Worm (Caenorhabditis elegans) whole organism, late embryonic: ENCODE measurements around the gene C07E3.4.

ENCODE experiments used
- C38D4.7 ChIP-seq: fragments of 200-800 bp; sonication (Bioruptor generic); optimal IDR thresholded peaks from 2 replicates; lab custom pipeline; 2018; ENCODE audit warnings: mild to moderate bottlenecking, missing genetic modification characterization, moderate library complexity, missing compliant biosample characterization
- F13H6.1 ChIP-seq: sonication (generic microtip); optimal IDR thresholded peaks from 2 replicates; lab custom pipeline; 2016; ENCODE audit warnings: missing genetic modification characterization, missing compliant biosample characterization
- T23F11.4 ChIP-seq: fragments of 200-800 bp; sonication (Bioruptor generic); optimal IDR thresholded peaks from 2 replicates; lab custom pipeline; 2018; ENCODE audit warnings: mild to moderate bottlenecking, missing genetic modification characterization, missing compliant biosample characterization
- Y22D7AL.16 ChIP-seq: sonication (generic microtip); optimal IDR thresholded peaks from 2 replicates; lab custom pipeline; 2016; ENCODE audit warnings: missing genetic modification characterization, missing compliant biosample characterization
- ahr-1 ChIP-seq: sonication (generic microtip); optimal IDR thresholded peaks from 2 replicates; lab custom pipeline; 2016; ENCODE audit warnings: missing genetic modification characterization, missing compliant biosample characterization
- ama-1 ChIP-seq: fragments of 150-350 bp; optimal IDR thresholded peaks from 2 replicates; lab custom pipeline; 2014
- ceh-14 ChIP-seq: sonication (generic microtip); optimal IDR thresholded peaks from 2 replicates; lab custom pipeline; 2016; ENCODE audit warnings: missing genotype, missing genetic modification characterization, missing compliant biosample characterization
- ceh-2 ChIP-seq: sonication (generic microtip); optimal IDR thresholded peaks from 2 replicates; lab custom pipeline; 2016; ENCODE audit warnings: missing genotype, missing genetic modification characterization, missing compliant biosample characterization
- ceh-22 ChIP-seq: sonication (generic microtip); optimal IDR thresholded peaks from 2 replicates; lab custom pipeline; 2017; ENCODE audit warnings: missing biosample characterization, missing genetic modification characterization
- ceh-30 ChIP-seq: fragments of 150-350 bp; optimal IDR thresholded peaks from 2 replicates; lab custom pipeline; 2014; ENCODE audit warnings: missing biosample characterization, missing genetic modification characterization
- ceh-31 ChIP-seq: sonication (generic microtip); optimal IDR thresholded peaks from 2 replicates; lab custom pipeline; 2016; ENCODE audit warnings: missing genetic modification characterization, missing compliant biosample characterization
- ceh-45 ChIP-seq: fragments of 200-800 bp; sonication (Bioruptor generic); IDR thresholded peaks from 2 replicates; pipeline ENCODE4 v1.3.6; 2022; ENCODE audit warnings: missing genetic modification reagents, missing genetic modification characterization, missing compliant biosample characterization
- ceh-48 ChIP-seq: sonication (generic microtip); optimal IDR thresholded peaks from 2 replicates; lab custom pipeline; 2016; ENCODE audit warnings: missing genetic modification characterization, inconsistent platforms, missing compliant biosample characterization
- che-1 ChIP-seq: sonication (generic microtip); optimal IDR thresholded peaks from 2 replicates; lab custom pipeline; 2016; ENCODE audit warnings: mild to moderate bottlenecking, missing genetic modification characterization, missing compliant biosample characterization
- dve-1 ChIP-seq: sonication (generic microtip); optimal IDR thresholded peaks from 2 replicates; lab custom pipeline; 2017; ENCODE audit warnings: antibody characterized with exemption, mild to moderate bottlenecking, missing genetic modification characterization, missing compliant biosample characterization
- elt-2 ChIP-seq: sonication (generic microtip); optimal IDR thresholded peaks from 2 replicates; lab custom pipeline; 2016; ENCODE audit warnings: missing genetic modification reagents, missing genetic modification characterization, missing compliant biosample characterization
- eyg-1 ChIP-seq: sonication (generic microtip); optimal IDR thresholded peaks from 2 replicates; lab custom pipeline; 2016; ENCODE audit warnings: missing genotype, missing genetic modification characterization, missing compliant biosample characterization
- fax-1 ChIP-seq: sonication (generic microtip); optimal IDR thresholded peaks from 2 replicates; lab custom pipeline; 2016; ENCODE audit warnings: missing genotype, missing genetic modification characterization, missing compliant biosample characterization
- fkh-10 ChIP-seq: fragments of 150-350 bp; optimal IDR thresholded peaks from 2 replicates; lab custom pipeline; 2014; ENCODE audit warnings: missing biosample characterization, missing genetic modification reagents, missing genetic modification characterization
- fkh-6 ChIP-seq: sonication (generic microtip); optimal IDR thresholded peaks from 2 replicates; lab custom pipeline; 2016; ENCODE audit warnings: missing genetic modification characterization, missing compliant biosample characterization
- hlh-15 ChIP-seq: sonication (generic microtip); optimal IDR thresholded peaks from 2 replicates; lab custom pipeline; 2016; ENCODE audit warnings: missing genetic modification characterization, missing compliant biosample characterization
- hlh-6 ChIP-seq: sonication (generic microtip); optimal IDR thresholded peaks from 2 replicates; lab custom pipeline; 2016; ENCODE audit warnings: missing genotype, missing genetic modification characterization, missing compliant biosample characterization
- hlh-8 ChIP-seq: sonication (generic microtip); optimal IDR thresholded peaks from 2 replicates; lab custom pipeline; 2016; ENCODE audit warnings: missing genotype, missing genetic modification characterization, missing compliant biosample characterization
- lim-6 ChIP-seq: sonication (generic microtip); optimal IDR thresholded peaks from 2 replicates; lab custom pipeline; 2016; ENCODE audit warnings: missing genetic modification characterization, missing compliant biosample characterization
- lin-11 ChIP-seq: fragments of 200-800 bp; sonication (Bioruptor generic); optimal IDR thresholded peaks from 2 replicates; lab custom pipeline; 2018; ENCODE audit warnings: mild to moderate bottlenecking, missing genetic modification characterization, missing compliant biosample characterization
- madf-2 ChIP-seq: sonication (generic microtip); optimal IDR thresholded peaks from 2 replicates; lab custom pipeline; 2017; ENCODE audit warnings: missing genetic modification characterization, missing compliant biosample characterization
- mec-3 ChIP-seq: sonication (generic microtip); optimal IDR thresholded peaks from 2 replicates; lab custom pipeline; 2016; ENCODE audit warnings: borderline replicate concordance, missing genetic modification characterization, missing compliant biosample characterization
- nhr-11 ChIP-seq: fragments of 150-350 bp; optimal IDR thresholded peaks from 2 replicates; lab custom pipeline; 2014; ENCODE audit warnings: missing biosample characterization, missing genetic modification characterization
- nhr-232 ChIP-seq: sonication (generic microtip); optimal IDR thresholded peaks from 2 replicates; lab custom pipeline; 2016; ENCODE audit warnings: missing genetic modification characterization, missing compliant biosample characterization
- npax-4 ChIP-seq: sonication (generic microtip); optimal IDR thresholded peaks from 2 replicates; lab custom pipeline; 2016; ENCODE audit warnings: missing genetic modification characterization, missing compliant biosample characterization
- odd-2 ChIP-seq: sonication (generic microtip); optimal IDR thresholded peaks from 2 replicates; lab custom pipeline; 2017; ENCODE audit warnings: antibody characterized with exemption, mild to moderate bottlenecking, missing genetic modification characterization, missing compliant biosample characterization
- pag-3 ChIP-seq: sonication (generic microtip); optimal IDR thresholded peaks from 2 replicates; lab custom pipeline; 2016; ENCODE audit warnings: missing compliant biosample characterization, missing genetic modification characterization, borderline replicate concordance
- pat-9 ChIP-seq: fragments of 200-800 bp; sonication (Bioruptor generic); optimal IDR thresholded peaks from 2 replicates; lab custom pipeline; 2018; ENCODE audit warnings: mild to moderate bottlenecking, missing genetic modification characterization, moderate library complexity, missing compliant biosample characterization
- pax-1 ChIP-seq: fragments of 150-350 bp; optimal IDR thresholded peaks from 2 replicates; lab custom pipeline; 2014; ENCODE audit warnings: missing biosample characterization, missing genetic modification characterization
- pha-4 ChIP-seq: fragments of 150-350 bp; optimal IDR thresholded peaks from 2 replicates; lab custom pipeline; 2018; ENCODE audit warnings: missing biosample characterization, missing genetic modification reagents, missing genetic modification characterization
- pqm-1 ChIP-seq: sonication (generic microtip); optimal IDR thresholded peaks from 2 replicates; lab custom pipeline; 2016; ENCODE audit warnings: missing genetic modification characterization, missing compliant biosample characterization
- rnt-1 ChIP-seq: sonication (generic microtip); optimal IDR thresholded peaks from 2 replicates; lab custom pipeline; 2016; ENCODE audit warnings: missing genetic modification characterization, missing compliant biosample characterization
- sdc-2 ChIP-seq: sonication (generic microtip); optimal IDR thresholded peaks from 2 replicates; lab custom pipeline; 2016; ENCODE audit warnings: missing genotype, missing genetic modification characterization, missing compliant biosample characterization
- sox-2 ChIP-seq: fragments of 200-800 bp; sonication (Bioruptor generic); IDR thresholded peaks from 2 replicates; pipeline ENCODE4 v1.3.6; 2022; ENCODE audit warnings: missing genetic modification reagents, missing genetic modification characterization, missing compliant biosample characterization
- sox-4 ChIP-seq: sonication (generic microtip); optimal IDR thresholded peaks from 2 replicates; lab custom pipeline; 2017; ENCODE audit warnings: mild to moderate bottlenecking, missing genetic modification characterization, inconsistent platforms, missing compliant biosample characterization
- tbx-7 ChIP-seq: sonication (generic microtip); optimal IDR thresholded peaks from 2 replicates; lab custom pipeline; 2016; ENCODE audit warnings: missing genotype, missing genetic modification characterization, missing compliant biosample characterization
- ttx-3 ChIP-seq: sonication (generic microtip); optimal IDR thresholded peaks from 2 replicates; lab custom pipeline; 2016; ENCODE audit warnings: missing genetic modification reagents, missing genetic modification characterization, missing compliant biosample characterization
- unc-42 ChIP-seq: sonication (generic microtip); optimal IDR thresholded peaks from 2 replicates; lab custom pipeline; 2016; ENCODE audit warnings: missing genotype, missing genetic modification characterization, missing compliant biosample characterization
- unc-55 ChIP-seq: sonication (generic microtip); optimal IDR thresholded peaks from 2 replicates; lab custom pipeline; 2017; ENCODE audit warnings: missing biosample characterization, missing genetic modification reagents, missing genetic modification characterization
- unc-86 ChIP-seq: sonication (generic microtip); optimal IDR thresholded peaks from 2 replicates; lab custom pipeline; 2016; ENCODE audit warnings: missing genetic modification characterization, missing compliant biosample characterization
- zip-5 ChIP-seq: sonication (generic microtip); optimal IDR thresholded peaks from 2 replicates; lab custom pipeline; 2016; ENCODE audit warnings: missing genetic modification characterization, missing compliant biosample characterization
- ztf-16 ChIP-seq: sonication (generic microtip); optimal IDR thresholded peaks from 2 replicates; lab custom pipeline; 2017; ENCODE audit warnings: missing genetic modification characterization, missing compliant biosample characterization

C07E3.4 gene

DNA sequence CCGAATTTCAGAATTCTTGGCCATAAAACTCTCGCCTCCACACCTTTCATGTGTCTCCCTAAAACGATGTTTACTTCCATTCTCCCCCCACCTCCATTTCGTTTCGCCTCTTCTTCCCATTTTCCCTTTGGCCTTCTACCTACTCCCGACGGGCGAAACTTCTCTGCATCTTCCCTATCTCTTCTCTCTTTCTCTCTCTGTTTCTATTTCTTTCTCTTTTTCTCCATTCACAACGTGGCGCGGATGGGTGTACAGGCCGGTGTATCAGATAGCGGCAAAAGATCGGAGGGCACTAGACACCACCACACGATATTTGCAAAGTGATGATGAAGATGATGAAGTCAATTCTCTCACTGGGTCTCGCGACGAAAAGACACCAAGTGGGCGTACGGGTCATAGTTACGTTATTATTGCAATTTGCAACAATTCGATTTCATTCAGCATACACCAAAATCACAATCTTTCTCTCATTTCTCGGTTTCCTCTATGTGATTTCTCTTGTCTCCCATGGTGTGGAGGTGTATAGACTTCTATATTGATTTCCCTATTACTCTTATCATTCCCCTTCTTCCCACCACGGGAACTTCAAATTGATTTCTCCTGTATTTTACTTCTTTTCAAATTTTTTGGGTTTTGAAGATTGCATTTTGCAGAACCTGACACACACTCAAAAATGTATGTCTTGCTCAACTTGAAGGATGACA is 24.2 kb downstream of the C07E3.4 start, which contains the start of gene ztf-27 (continued):
- TF ChIP-seq pat-9 (tag; lab: Kevin White, UChicago) = no peak
- no peak for TF ChIP-seq ztf-16 (tag; lab: Kevin White, UChicago)
- no peak for TF ChIP-seq fkh-6 (tag; lab: Kevin White, UChicago)
- no peak for TF ChIP-seq mec-3 (tag; lab: Kevin White, UChicago)
- no peak for TF ChIP-seq ttx-3 (tag; lab: Kevin White, UChicago)
- TF ChIP-seq zip-5 = no peak
- no peak for TF ChIP-seq nhr-11
- no peak for TF ChIP-seq fkh-10 (GFP tag; lab: Kevin White, UChicago)
- no peak for TF ChIP-seq T23F11.4
- TF ChIP-seq elt-2 (tag; lab: Kevin White, UChicago) = no peak
- peak; percentile 34 for TF ChIP-seq dve-1
- TF ChIP-seq sox-2 (GFP tag; lab: Robert Waterston, UW) = no peak
- TF ChIP-seq hlh-6 (tag; lab: Kevin White, UChicago) = peak; percentile 7
- no peak for TF ChIP-seq pha-4 (tag; lab: Kevin White, UChicago)
- TF ChIP-seq ceh-45 (GFP tag; lab: Robert Waterston, UW) = no peak
- TF ChIP-seq pax-1 = no peak
- TF ChIP-seq unc-86 (tag; lab: Kevin White, UChicago) = no peak

ce11 chrII:10388041-10388706 is 27.6 kb downstream of the C07E3.4 start:
- TF ChIP-seq tbx-7 = no peak
- TF ChIP-seq ahr-1 (tag; lab: Kevin White, UChicago) = peak; percentile 46
- peak; percentile 42 for TF ChIP-seq ceh-2
- TF ChIP-seq sox-2 (GFP tag; lab: Robert Waterston, UW) = peak; percentile 19; the same call in 1 of the 2 replicates
- peak; percentile 86 for TF ChIP-seq elt-2 (tag; lab: Kevin White, UChicago)
- peak; percentile 54 for TF ChIP-seq nhr-232
- TF ChIP-seq ceh-45 (GFP tag; lab: Robert Waterston, UW) = peak; percentile 53; the same call in 1 of the 2 replicates
- TF ChIP-seq ztf-16 (tag; lab: Kevin White, UChicago) = peak; percentile 45
- peak; percentile 40 for TF ChIP-seq zip-5
- peak; percentile 80 for TF ChIP-seq ttx-3 (tag; lab: Kevin White, UChicago)
- TF ChIP-seq ceh-31 (tag; lab: Kevin White, UChicago) = peak; percentile 56
- TF ChIP-seq ceh-30 (tag; lab: Kevin White, UChicago) = no peak
- TF ChIP-seq madf-2 = peak; percentile 34
- TF ChIP-seq fkh-10 (GFP tag; lab: Kevin White, UChicago) = no peak
- TF ChIP-seq sdc-2 (tag; lab: Kevin White, UChicago) = no peak
- no peak for TF ChIP-seq npax-4 (tag; lab: Kevin White, UChicago)
- peak; percentile 50 for TF ChIP-seq Y22D7AL.16
- TF ChIP-seq ceh-48 = peak; percentile 31
- peak; percentile 34 for TF ChIP-seq unc-42 (tag; lab: Kevin White, UChicago)
- TF ChIP-seq pax-1 = no peak
- no peak for TF ChIP-seq lin-11 (tag; lab: Kevin White, UChicago)
- TF ChIP-seq C38D4.7 (GFP tag; lab: Kevin White, UChicago) = peak; percentile 50
- TF ChIP-seq F13H6.1 (tag; lab: Kevin White, UChicago) = peak; percentile 17
- no peak for TF ChIP-seq hlh-15
- TF ChIP-seq mec-3 (tag; lab: Kevin White, UChicago) = no peak
- TF ChIP-seq pat-9 (tag; lab: Kevin White, UChicago) = peak; percentile 50
- peak; percentile 0 for TF ChIP-seq fkh-6 (tag; lab: Kevin White, UChicago)
- TF ChIP-seq che-1 (tag; lab: Kevin White, UChicago) = peak; percentile 60
- peak; percentile 50 for TF ChIP-seq sox-4 (tag; lab: Kevin White, UChicago)
- no peak for TF ChIP-seq rnt-1 (tag; lab: Kevin White, UChicago)
- peak; percentile 16 for TF ChIP-seq dve-1
- no peak for TF ChIP-seq unc-86 (tag; lab: Kevin White, UChicago)
- peak; percentile 63 for TF ChIP-seq fax-1 (tag; lab: Kevin White, UChicago)
- no peak for TF ChIP-seq pqm-1 (tag; lab: Kevin White, UChicago)
- no peak for TF ChIP-seq odd-2 (tag; lab: Kevin White, UChicago)
- TF ChIP-seq lim-6 = no peak
- peak; percentile 70 for TF ChIP-seq ceh-14 (tag; lab: Kevin White, UChicago)
- no peak for TF ChIP-seq pag-3
- peak; percentile 12 for TF ChIP-seq eyg-1 (tag; lab: Kevin White, UChicago)
- no peak for TF ChIP-seq unc-55 (GFP tag; lab: Kevin White, UChicago)
- TF ChIP-seq ama-1 (lab: Kevin White, UChicago) = no peak
- peak; percentile 13 for TF ChIP-seq hlh-8 (tag; lab: Kevin White, UChicago)
- no peak for TF ChIP-seq ceh-22
